Fruit fly (Drosophila melanogaster) S2 (cell line): ENCODE results near the gene Myo31DF.

Source experiments
- CG8478 ChIP-seq: fragments of >200 bp; optimal IDR thresholded peaks from 2 replicates; lab custom pipeline; 2018
- CTCF ChIP-seq, 2 experiments: fragments of >200 bp; optimal IDR thresholded peaks; 2 replicates each; lab custom pipeline; 2018

DNA sequence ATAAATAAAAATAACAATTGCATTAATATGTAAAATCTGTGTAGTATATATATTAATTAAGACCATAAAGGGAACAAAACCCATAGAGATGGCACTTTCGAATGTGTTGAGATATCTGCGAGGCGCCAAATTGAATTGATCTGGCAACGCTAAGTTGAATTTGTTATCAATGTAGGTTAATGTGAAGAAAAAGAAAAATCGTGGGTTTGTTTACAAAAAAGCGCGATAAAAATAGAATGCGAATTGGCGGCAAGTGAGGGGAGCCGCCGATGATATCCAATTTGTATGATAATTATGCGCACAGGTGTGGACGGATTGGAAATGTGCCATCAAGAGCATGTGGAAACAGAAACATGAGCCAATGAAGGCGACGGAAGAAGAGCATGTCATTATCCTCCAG lies 26.7 kb downstream of the Myo31DF start:
- TF ChIP-seq CG8478 (lab: Kevin White, UChicago) = no peak
- no peak for TF ChIP-seq CTCF (optimal IDR thresholded peaks at IDR 0.05; lab: Kevin White, UChicago)
